Worm (Caenorhabditis elegans): ENCODE data around the gene lipl-2.

- TF ChIP-seq fkh-10 (GFP tag; optimal IDR thresholded peaks at IDR 0.05) (no peak), ama-1 (optimal IDR thresholded peaks at IDR 0.05) (no peak), lin-11 (tag; optimal IDR thresholded peaks at IDR 0.05) (no peak), ceh-18 (tag; optimal IDR thresholded peaks at IDR 0.05) (no peak)
Observed at ce11 chrV:9784215-9784614, 7.2 kb upstream of the lipl-2 start.
